Fruit fly (Drosophila melanogaster) whole organism, embryonic: ENCODE results near the gene nonA.

Experiments used
- ATbp ChIP-seq: fragments of 200-800 bp; sonication (Bioruptor generic); optimal IDR thresholded peaks from 2 replicates; lab custom pipeline; 2017; ENCODE audit warnings: missing biosample characterization, mild to moderate bottlenecking, missing genetic modification characterization, missing genetic modification reagents
- Asciz ChIP-seq: fragments of 200-800 bp; sonication (Bioruptor generic); optimal IDR thresholded peaks from 2 replicates; lab custom pipeline; 2017; ENCODE audit warnings: missing biosample characterization, mild to moderate bottlenecking, missing genetic modification characterization, missing genetic modification reagents
- Bgb ChIP-seq: fragments of 200-800 bp; sonication (Bioruptor generic); IDR thresholded peaks from 2 replicates; pipeline ENCODE4 v1.3.6; 2022; ENCODE audit warnings: missing biosample characterization, missing genetic modification characterization; ENCODE audit not compliant: partially characterized antibody
- CG10209 ChIP-seq: fragments of 200-800 bp; sonication (Bioruptor generic); optimal IDR thresholded peaks from 3 replicates; lab custom pipeline; 2017; ENCODE audit warnings: missing biosample characterization, mild to moderate bottlenecking, missing genetic modification characterization, missing genetic modification reagents
- CG11723 ChIP-seq: fragments of 200-800 bp; sonication (Bioruptor generic); optimal IDR thresholded peaks from 2 replicates; lab custom pipeline; 2017; ENCODE audit warnings: missing biosample characterization, mild to moderate bottlenecking, missing genetic modification characterization
- CG12659 ChIP-seq: fragments of 200-800 bp; sonication (Bioruptor generic); optimal IDR thresholded peaks from 3 replicates; lab custom pipeline; 2017; ENCODE audit warnings: mild to moderate bottlenecking, missing biosample characterization, missing genetic modification reagents, missing genetic modification characterization
- CG15479 ChIP-seq: fragments of 200-800 bp; sonication (Bioruptor generic); optimal IDR thresholded peaks from 3 replicates; lab custom pipeline; 2019; ENCODE audit warnings: missing biosample characterization, mild to moderate bottlenecking, missing genetic modification characterization, moderate library complexity
- CG17612 ChIP-seq: fragments of 200-800 bp; sonication (Bioruptor generic); IDR thresholded peaks from 2 replicates; pipeline ENCODE4 v1.3.6; 2022; ENCODE audit warnings: missing biosample characterization, missing genetic modification characterization
- CG17829 ChIP-seq: fragments of 200-800 bp; optimal IDR thresholded peaks from 2 replicates; lab custom pipeline; 2019; ENCODE audit warnings: missing biosample characterization, mild to moderate bottlenecking, missing genetic modification characterization, moderate library complexity
- CG17912 ChIP-seq: fragments of 200-800 bp; sonication (Bioruptor generic); optimal IDR thresholded peaks from 2 replicates; lab custom pipeline; 2018; ENCODE audit warnings: missing biosample characterization, mild to moderate bottlenecking, missing genetic modification characterization
- CG18764 ChIP-seq: fragments of 200-800 bp; sonication (Bioruptor generic); optimal IDR thresholded peaks from 3 replicates; lab custom pipeline; 2016; ENCODE audit warnings: missing biosample characterization, missing genetic modification characterization
- CG3065 ChIP-seq: fragments of 200-800 bp; sonication (Bioruptor generic); optimal IDR thresholded peaks from 2 replicates; lab custom pipeline; 2016; ENCODE audit warnings: missing biosample characterization, missing genetic modification characterization
- CG4854 ChIP-seq: fragments of 200-800 bp; sonication (Bioruptor generic); optimal IDR thresholded peaks from 2 replicates; lab custom pipeline; 2016; ENCODE audit warnings: missing biosample characterization, missing genetic modification characterization, inconsistent platforms
- CG7357 ChIP-seq: fragments of 200-800 bp; sonication (Bioruptor generic); IDR thresholded peaks from 3 replicates; pipeline ENCODE4 v1.3.6; 2022; ENCODE audit warnings: missing biosample characterization, missing genetic modification characterization
- CG8290 ChIP-seq, 3 experiments: fragments of 200-800 bp; sonication (Bioruptor generic); optimal IDR thresholded peaks; 2 replicates each; lab custom pipeline; 2016 to 2019; ENCODE audit warnings: missing biosample characterization in 3 of 3, missing genetic modification characterization in 3 of 3, mild to moderate bottlenecking in 2 of 3, moderate library complexity in 1 of 3
- CG8388 ChIP-seq: fragments of 200-800 bp; sonication (Bioruptor generic); optimal IDR thresholded peaks from 2 replicates; lab custom pipeline; 2019; ENCODE audit warnings: missing biosample characterization, mild to moderate bottlenecking, missing genetic modification characterization, moderate library complexity
- Camta ChIP-seq: fragments of 200-800 bp; sonication (Bioruptor generic); optimal IDR thresholded peaks from 2 replicates; lab custom pipeline; 2016; ENCODE audit warnings: missing biosample characterization, missing genetic modification characterization
- Chrac-16 ChIP-seq: fragments of 200-800 bp; sonication (Bioruptor generic); optimal IDR thresholded peaks from 3 replicates; lab custom pipeline; 2016; ENCODE audit warnings: missing biosample characterization, missing genetic modification characterization
- CoRest ChIP-seq: fragments of 200-800 bp; sonication (Bioruptor generic); optimal IDR thresholded peaks from 3 replicates; lab custom pipeline; 2018; ENCODE audit warnings: missing biosample characterization, mild to moderate bottlenecking, missing genetic modification characterization, moderate library complexity
- D ChIP-seq, 2 experiments: fragments of 200-800 bp in 1 of 2; fragments of >200 bp in 1 of 2; sonication (Bioruptor generic) in 1 of 2; optimal IDR thresholded peaks; 2 replicates in 1 of 2; 3 replicates in 1 of 2; lab custom pipeline; 2017; ENCODE audit warnings: mild to moderate bottlenecking in 1 of 2, missing biosample characterization in 1 of 2, missing genetic modification characterization in 1 of 2, missing genetic modification reagents in 1 of 2
- Dip2 ChIP-seq: fragments of 200-800 bp; sonication (Bioruptor generic); IDR thresholded peaks from 2 replicates; pipeline ENCODE4 v1.3.6; 2022; ENCODE audit warnings: missing biosample characterization, missing genetic modification characterization
- Drgx ChIP-seq: fragments of 200-800 bp; sonication (Bioruptor generic); IDR thresholded peaks from 2 replicates; pipeline ENCODE4 v1.3.6; 2022; ENCODE audit warnings: missing biosample characterization, missing genetic modification characterization
- E2f2 ChIP-seq: fragments of 200-800 bp; sonication (Bioruptor generic); IDR thresholded peaks from 2 replicates; pipeline ENCODE4 v1.3.6; 2022; ENCODE audit warnings: missing biosample characterization, missing genetic modification characterization
- Fer1 ChIP-seq: fragments of 200-800 bp; sonication (Bioruptor generic); optimal IDR thresholded peaks from 2 replicates; lab custom pipeline; 2017; ENCODE audit warnings: missing biosample characterization, mild to moderate bottlenecking, missing genetic modification characterization
- HLH4C ChIP-seq: fragments of 200-800 bp; sonication (Bioruptor generic); IDR thresholded peaks from 3 replicates; pipeline ENCODE4 v1.3.6; 2022; ENCODE audit warnings: missing biosample characterization, missing genetic modification characterization; ENCODE audit not compliant: partially characterized antibody
- NC2β ChIP-seq: fragments of 200-800 bp; sonication (Bioruptor generic); optimal IDR thresholded peaks from 2 replicates; lab custom pipeline; 2016; ENCODE audit warnings: missing biosample characterization, missing genetic modification characterization
- Nf-YC ChIP-seq: fragments of 200-800 bp; optimal IDR thresholded peaks from 3 replicates; lab custom pipeline; 2019; ENCODE audit warnings: missing biosample characterization, mild to moderate bottlenecking, missing genetic modification characterization, moderate library complexity
- Rx ChIP-seq: fragments of 200-800 bp; sonication (Bioruptor generic); IDR thresholded peaks from 2 replicates; pipeline ENCODE4 v1.3.6; 2022; ENCODE audit warnings: missing biosample characterization, missing genetic modification characterization
- Spps ChIP-seq: fragments of 200-800 bp; sonication (Bioruptor generic); optimal IDR thresholded peaks from 2 replicates; lab custom pipeline; 2018; ENCODE audit warnings: missing biosample characterization, mild to moderate bottlenecking, missing genetic modification characterization
- Sry-δ ChIP-seq: fragments of 200-800 bp; sonication (Bioruptor generic); optimal IDR thresholded peaks from 2 replicates; lab custom pipeline; 2016; ENCODE audit warnings: missing biosample characterization, missing genetic modification characterization
- Stat92E ChIP-seq, 3 experiments: fragments of >200 bp in 2 of 3; fragments of 200-800 bp in 1 of 3; sonication (Bioruptor generic) in 1 of 3; optimal IDR thresholded peaks; 2 replicates each; lab custom pipeline; 2017 to 2019; ENCODE audit warnings: missing biosample characterization in 3 of 3, missing genetic modification characterization in 3 of 3, mild to moderate bottlenecking in 1 of 3, moderate library complexity in 1 of 3
- ac ChIP-seq: fragments of 200-800 bp; sonication (Bioruptor generic); optimal IDR thresholded peaks from 3 replicates; lab custom pipeline; 2017; ENCODE audit warnings: missing biosample characterization, mild to moderate bottlenecking, missing genetic modification characterization
- cad ChIP-seq: fragments of >200 bp; optimal IDR thresholded peaks from 2 replicates; lab custom pipeline; 2017; ENCODE audit warnings: missing biosample characterization, missing genetic modification characterization
- ewg ChIP-seq: fragments of 200-800 bp; sonication (Bioruptor generic); optimal IDR thresholded peaks from 3 replicates; lab custom pipeline; 2017; ENCODE audit warnings: mild to moderate bottlenecking, missing biosample characterization, missing genetic modification reagents, missing genetic modification characterization
- fd64A ChIP-seq: fragments of 200-800 bp; sonication (Bioruptor generic); optimal IDR thresholded peaks from 3 replicates; lab custom pipeline; 2018; ENCODE audit warnings: missing biosample characterization, mild to moderate bottlenecking, missing genetic modification characterization
- gro ChIP-seq: fragments of 200-800 bp; sonication (Bioruptor generic); optimal IDR thresholded peaks from 2 replicates; lab custom pipeline; 2016; ENCODE audit warnings: missing biosample characterization, missing genetic modification characterization
- hbn ChIP-seq: fragments of 200-800 bp; sonication (Bioruptor generic); IDR thresholded peaks from 2 replicates; pipeline ENCODE4 v1.3.6; 2022; ENCODE audit warnings: missing biosample characterization, missing genetic modification characterization; ENCODE audit not compliant: partially characterized antibody
- kah ChIP-seq: fragments of 200-800 bp; sonication (Bioruptor generic); optimal IDR thresholded peaks from 2 replicates; lab custom pipeline; 2018; ENCODE audit warnings: missing biosample characterization, mild to moderate bottlenecking, missing genetic modification characterization
- lmd ChIP-seq: fragments of 200-800 bp; sonication (Bioruptor generic); IDR thresholded peaks from 2 replicates; pipeline ENCODE4 v1.3.6; 2022; ENCODE audit warnings: missing biosample characterization, missing genetic modification characterization
- luna ChIP-seq: fragments of 200-800 bp; sonication (Bioruptor generic); optimal IDR thresholded peaks from 2 replicates; lab custom pipeline; 2016; ENCODE audit warnings: missing biosample characterization, missing genetic modification characterization
- onecut ChIP-seq: fragments of 200-800 bp; sonication (Bioruptor generic); IDR thresholded peaks from 2 replicates; pipeline ENCODE4 v1.3.6; 2022; ENCODE audit warnings: missing biosample characterization, missing genetic modification characterization
- pb ChIP-seq: fragments of 200-800 bp; sonication (Bioruptor generic); optimal IDR thresholded peaks from 3 replicates; lab custom pipeline; 2016; ENCODE audit warnings: missing biosample characterization, missing genetic modification characterization
- pfk ChIP-seq: fragments of 200-800 bp; sonication (Bioruptor generic); optimal IDR thresholded peaks from 2 replicates; lab custom pipeline; 2018; ENCODE audit warnings: missing biosample characterization, mild to moderate bottlenecking, missing genetic modification characterization, moderate library complexity
- ro ChIP-seq: fragments of 200-800 bp; sonication (Bioruptor generic); IDR thresholded peaks from 2 replicates; pipeline ENCODE4 v1.3.6; 2022; ENCODE audit warnings: missing biosample characterization, missing genetic modification characterization
- tin ChIP-seq: fragments of 200-800 bp; sonication (Bioruptor generic); optimal IDR thresholded peaks from 3 replicates; lab custom pipeline; 2016; ENCODE audit warnings: missing biosample characterization, missing genetic modification characterization
- tna ChIP-seq: fragments of 200-800 bp; sonication (Bioruptor generic); IDR thresholded peaks from 2 replicates; pipeline ENCODE4 v1.3.6; 2022; ENCODE audit warnings: missing biosample characterization, missing genetic modification characterization; ENCODE audit not compliant: partially characterized antibody
- trem ChIP-seq: fragments of 200-800 bp; optimal IDR thresholded peaks from 3 replicates; lab custom pipeline; 2019; ENCODE audit warnings: missing biosample characterization, mild to moderate bottlenecking, missing genetic modification characterization, moderate library complexity
- zfh1 ChIP-seq: fragments of 200-800 bp; sonication (Bioruptor generic); IDR thresholded peaks from 3 replicates; pipeline ENCODE4 v1.3.6; 2022; ENCODE audit warnings: missing biosample characterization, missing genetic modification characterization

Gene nonA

dm6 chrX:16320197-16320921 is 41.0 kb upstream of the nonA start, which contains the start of gene Cyp1 (continued):
- TF ChIP-seq HLH4C (GFP tag; lab: Robert Waterston, UW): peak; percentile 68; the same call in 2 of the 3 replicates
- no peak for TF ChIP-seq kah
- TF ChIP-seq CG8290 (GFP tag; optimal IDR thresholded peaks at IDR 0.05; lab: Kevin White, UChicago): peak; percentile 24
- peak; percentile 0 to 80 for TF ChIP-seq CG8290 (tag; optimal IDR thresholded peaks at IDR 0.05; lab: Kevin White, UChicago)
- TF ChIP-seq pb (GFP tag; lab: Kevin White, UChicago): no peak
- peak; percentile 34; the same call in 1 of the 3 replicates for TF ChIP-seq CG7357 (GFP tag; lab: Robert Waterston, UW)
- TF ChIP-seq CG11723 (GFP tag; lab: Kevin White, UChicago): peak; percentile 51
- TF ChIP-seq Camta (GFP tag; lab: Kevin White, UChicago): no peak
- peak; percentile 39 for TF ChIP-seq Fer1 (GFP tag; lab: Kevin White, UChicago)
- TF ChIP-seq hbn: peak; percentile 66
- TF ChIP-seq Nf-YC (tag; lab: Kevin White, UChicago): no peak
- peak; percentile 55 for TF ChIP-seq lmd
- no peak for TF ChIP-seq Stat92E (GFP tag; optimal IDR thresholded peaks at IDR 0.05; lab: Kevin White, UChicago)
- no peak for TF ChIP-seq CG4854 (GFP tag; lab: Kevin White, UChicago)
- no peak for TF ChIP-seq ac (GFP tag; lab: Kevin White, UChicago)
- TF ChIP-seq CG15479 (GFP tag; lab: Kevin White, UChicago): peak; percentile 74
- peak; percentile 70; the same call in 2 of the 3 replicates for TF ChIP-seq zfh1
- TF ChIP-seq Chrac-16 (GFP tag; lab: Kevin White, UChicago): no peak
- no peak for TF ChIP-seq D (optimal IDR thresholded peaks at IDR 0.05; lab: Kevin White, UChicago)
- TF ChIP-seq D (GFP tag; optimal IDR thresholded peaks at IDR 0.05; lab: Kevin White, UChicago): no peak
- peak; percentile 98 for TF ChIP-seq pfk (GFP tag; lab: Kevin White, UChicago)
- peak; percentile 60 for TF ChIP-seq CG12659 (GFP tag; lab: Kevin White, UChicago)
- TF ChIP-seq E2f2 (GFP tag; lab: Robert Waterston, UW): peak; percentile 64
- TF ChIP-seq onecut (GFP tag; lab: Robert Waterston, UW): peak; percentile 48; the same call in 1 of the 2 replicates
- TF ChIP-seq Dip2 (GFP tag; lab: Robert Waterston, UW): no peak
- no peak for TF ChIP-seq ro (GFP tag; lab: Robert Waterston, UW)
- TF ChIP-seq Rx (GFP tag; lab: Robert Waterston, UW): no peak
- TF ChIP-seq gro (GFP tag; lab: Kevin White, UChicago): no peak
- TF ChIP-seq ATbp (GFP tag; lab: Kevin White, UChicago): no peak
- TF ChIP-seq NC2β: peak; percentile 10
- TF ChIP-seq ewg (GFP tag; lab: Kevin White, UChicago): peak; percentile 12
- no peak for TF ChIP-seq CG10209
- TF ChIP-seq tna (GFP tag; lab: Robert Waterston, UW): peak; percentile 73
- no peak for TF ChIP-seq fd64A (GFP tag; lab: Kevin White, UChicago)
- no peak for TF ChIP-seq CG8388 (GFP tag; lab: Kevin White, UChicago)
- TF ChIP-seq CoRest (tag; lab: Kevin White, UChicago): peak; percentile 32
- TF ChIP-seq cad (GFP tag; lab: Kevin White, UChicago): no peak
- no peak for TF ChIP-seq CG3065
- peak; percentile 89 for TF ChIP-seq Bgb (GFP tag; lab: Robert Waterston, UW)
- peak; percentile 25; the same call in 1 of the 2 replicates for TF ChIP-seq Drgx (GFP tag; lab: Robert Waterston, UW)
- TF ChIP-seq Spps: no peak
- TF ChIP-seq Asciz: no peak
- no peak for TF ChIP-seq CG17612 (GFP tag; lab: Robert Waterston, UW)
- peak; percentile 80 for TF ChIP-seq Sry-δ
- TF ChIP-seq CG17829 (tag; lab: Kevin White, UChicago): peak; percentile 11
- TF ChIP-seq CG17912 (GFP tag; lab: Kevin White, UChicago): no peak
- peak; percentile 38 for TF ChIP-seq trem (tag; lab: Kevin White, UChicago)
- peak; percentile 3 for TF ChIP-seq tin (GFP tag; lab: Kevin White, UChicago)
- no peak for TF ChIP-seq luna (GFP tag; lab: Kevin White, UChicago)
- TF ChIP-seq CG18764: peak; percentile 72
